Worm (Caenorhabditis elegans) whole organism, early embryonic: Measurements from ENCODE around the gene F26C11.1.

Experiments used
- B0310.2 ChIP-seq: sonication (generic microtip); optimal IDR thresholded peaks from 2 replicates; lab custom pipeline; 2016; ENCODE audit warnings: mild to moderate bottlenecking, missing genetic modification characterization, missing compliant biosample characterization
- F13C5.2 ChIP-seq: sonication (generic microtip); optimal IDR thresholded peaks from 2 replicates; lab custom pipeline; 2017; ENCODE audit warnings: mild to moderate bottlenecking, missing genetic modification characterization, inconsistent platforms, missing compliant biosample characterization
- aly-1 ChIP-seq: sonication (generic microtip); optimal IDR thresholded peaks from 2 replicates; lab custom pipeline; 2016; ENCODE audit warnings: missing genetic modification characterization, missing compliant biosample characterization
- ama-1 ChIP-seq: fragments of 150-350 bp; optimal IDR thresholded peaks from 2 replicates; lab custom pipeline; 2014
- ceh-13 ChIP-seq: fragments of 200-800 bp; sonication (Bioruptor generic); optimal IDR thresholded peaks from 2 replicates; lab custom pipeline; 2018; ENCODE audit warnings: mild to moderate bottlenecking, missing genetic modification characterization, missing compliant biosample characterization
- ceh-36 ChIP-seq: sonication (generic microtip); optimal IDR thresholded peaks from 2 replicates; lab custom pipeline; 2016; ENCODE audit warnings: missing genetic modification characterization, inconsistent platforms, missing compliant biosample characterization
- ets-7 ChIP-seq: sonication (generic microtip); optimal IDR thresholded peaks from 2 replicates; lab custom pipeline; 2016; ENCODE audit warnings: missing genotype, missing genetic modification characterization, missing compliant biosample characterization
- flt-1 ChIP-seq: fragments of 200-800 bp; sonication (Bioruptor generic); IDR thresholded peaks from 2 replicates; pipeline ENCODE4 v1.3.6; 2022; ENCODE audit warnings: missing genetic modification characterization, missing compliant biosample characterization
- hmbx-1 ChIP-seq: sonication (generic microtip); optimal IDR thresholded peaks from 2 replicates; lab custom pipeline; 2016; ENCODE audit warnings: mild to moderate bottlenecking, missing genetic modification characterization, missing compliant biosample characterization
- hmg-4 ChIP-seq: fragments of 200-800 bp; sonication (Bioruptor generic); optimal IDR thresholded peaks from 2 replicates; lab custom pipeline; 2018; ENCODE audit warnings: mild to moderate bottlenecking, missing genetic modification characterization, missing compliant biosample characterization
- hnd-1 ChIP-seq: sonication (generic microtip); optimal IDR thresholded peaks from 2 replicates; lab custom pipeline; 2016; ENCODE audit warnings: missing genetic modification characterization, missing compliant biosample characterization
- pes-1 ChIP-seq: fragments of 200-800 bp; sonication (Bioruptor generic); IDR thresholded peaks from 2 replicates; pipeline ENCODE4 v1.3.6; 2022; ENCODE audit warnings: missing genetic modification reagents, missing genetic modification characterization, missing compliant biosample characterization
- scrt-1 ChIP-seq: fragments of 200-800 bp; sonication (Bioruptor generic); IDR thresholded peaks from 2 replicates; pipeline ENCODE4 v1.3.6; 2022; ENCODE audit warnings: missing genetic modification characterization, missing compliant biosample characterization
- sea-1 ChIP-seq: fragments of 200-800 bp; sonication (Bioruptor generic); conservative IDR thresholded peaks from 2 replicates; pipeline ENCODE4 v1.3.6; 2022; ENCODE audit warnings: missing genetic modification characterization, missing compliant biosample characterization
- tbx-11 ChIP-seq: fragments of 200-800 bp; sonication (Bioruptor generic); IDR thresholded peaks from 2 replicates; pipeline ENCODE4 v1.3.6; 2022; ENCODE audit warnings: missing genetic modification characterization, missing compliant biosample characterization
- tbx-37 ChIP-seq: fragments of 200-800 bp; sonication (Bioruptor generic); conservative IDR thresholded peaks from 2 replicates; pipeline ENCODE4 v1.3.6; 2022; ENCODE audit warnings: missing genetic modification reagents, missing genetic modification characterization, missing compliant biosample characterization
- tra-4 ChIP-seq: sonication (generic microtip); optimal IDR thresholded peaks from 2 replicates; lab custom pipeline; 2017; ENCODE audit warnings: missing genetic modification characterization, missing compliant biosample characterization

F26C11.1 gene

DNA sequence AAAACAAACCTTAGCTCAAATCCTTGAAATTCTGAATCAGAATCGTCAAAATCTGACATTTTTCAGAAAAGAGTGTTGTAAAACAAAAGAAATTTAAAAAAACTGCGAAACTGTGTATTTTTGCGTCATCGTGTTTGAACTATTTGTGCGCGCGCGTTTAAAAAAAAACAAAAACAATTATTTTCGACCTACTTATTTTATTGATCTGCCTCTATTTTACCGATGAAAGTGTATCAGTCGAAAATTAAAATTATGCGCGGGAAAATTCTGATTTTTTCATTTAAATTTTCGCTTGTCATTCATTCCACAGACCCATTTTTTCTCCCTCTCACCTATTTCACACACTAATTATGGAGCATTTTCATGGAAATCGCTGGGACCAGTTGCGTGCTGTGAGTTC lies 44.3 kb downstream of the F26C11.1 start, which contains the start of the genes C05C10.7 and C05C10.5:
TSS of gene C05C10.7 (minus strand) at position 95 of the 400 bp plus-strand sequence.
TSS of gene C05C10.5 (plus strand) at position 164 of the 400 bp plus-strand sequence.
- no peak for TF ChIP-seq ceh-13 (GFP tag; lab: Kevin White, UChicago)
- TF ChIP-seq scrt-1 (GFP tag; lab: Robert Waterston, UW) = no peak
- no peak for TF ChIP-seq ceh-36 (tag; lab: Kevin White, UChicago)
- TF ChIP-seq hmg-4 (GFP tag; lab: Kevin White, UChicago) = no peak
- TF ChIP-seq F13C5.2 = no peak
- TF ChIP-seq flt-1 (GFP tag; lab: Robert Waterston, UW) = no peak
- TF ChIP-seq ets-7 (tag; lab: Kevin White, UChicago) = no peak

DNA sequence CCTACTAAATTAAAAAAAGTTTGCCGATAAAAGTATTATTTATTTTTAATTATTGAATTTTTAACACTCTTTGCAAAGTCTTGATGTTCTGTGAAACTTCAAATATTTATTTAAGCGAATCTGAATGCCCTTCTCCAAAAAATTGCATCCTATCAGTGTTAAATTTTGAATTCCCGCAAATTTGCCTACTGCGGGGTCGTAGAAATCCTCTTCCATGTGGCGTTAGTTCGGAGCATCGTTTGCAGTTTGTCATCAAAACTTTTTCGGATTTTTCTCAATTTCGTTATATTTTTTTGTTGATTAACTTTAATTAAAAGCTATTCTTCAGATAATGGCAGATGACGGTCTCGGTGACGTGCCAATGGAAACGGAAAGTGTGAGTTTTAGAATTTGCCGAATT lies 45.9 kb downstream of the F26C11.1 start, which contains the start of gene ufd-3:
TSS of gene ufd-3 (plus strand) at position 324 of the 400 bp plus-strand sequence.
- peak; percentile 87 for TF ChIP-seq tbx-37 (GFP tag; lab: Robert Waterston, UW)
- no peak for TF ChIP-seq tra-4 (tag; lab: Kevin White, UChicago)
- TF ChIP-seq B0310.2 = no peak
- TF ChIP-seq pes-1 = no peak; the same call in 1 of the 2 replicates
- TF ChIP-seq flt-1 (GFP tag; lab: Robert Waterston, UW) = peak; percentile 47; the same call in 1 of the 2 replicates
- TF ChIP-seq hmg-4 (GFP tag; lab: Kevin White, UChicago) = no peak
- no peak for TF ChIP-seq ceh-36 (tag; lab: Kevin White, UChicago)
- TF ChIP-seq F13C5.2 = peak; percentile 57
- TF ChIP-seq ceh-13 (GFP tag; lab: Kevin White, UChicago) = no peak
- no peak for TF ChIP-seq hmbx-1 (tag; lab: Kevin White, UChicago)
- no peak for TF ChIP-seq ama-1 (lab: Kevin White, UChicago)
- TF ChIP-seq sea-1 (GFP tag; lab: Robert Waterston, UW) = no peak
- no peak for TF ChIP-seq scrt-1 (GFP tag; lab: Robert Waterston, UW)
- TF ChIP-seq ets-7 (tag; lab: Kevin White, UChicago) = no peak
- no peak for TF ChIP-seq hnd-1
- no peak for TF ChIP-seq aly-1 (tag; lab: Kevin White, UChicago)
- no peak for TF ChIP-seq tbx-11

DNA sequence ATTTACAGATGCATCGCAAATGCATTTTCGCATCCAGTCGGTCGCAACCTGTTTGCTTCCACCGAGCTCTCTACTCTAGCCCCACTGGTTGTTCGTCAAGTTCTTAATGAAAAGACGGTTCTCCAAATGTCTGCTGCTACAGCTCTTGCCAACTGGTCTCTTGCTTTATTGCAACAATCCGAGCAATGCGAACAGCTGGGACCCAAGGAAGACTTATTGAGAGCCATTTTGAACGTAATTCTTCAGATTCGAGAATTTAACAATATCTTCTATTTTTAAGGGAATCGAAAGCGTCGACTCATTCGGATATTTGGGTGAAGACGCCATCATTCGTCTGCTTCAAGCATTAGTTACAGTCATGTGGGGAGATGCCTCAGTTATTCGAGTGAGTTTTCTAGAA lies 48.7 kb downstream of the F26C11.1 start:
- TF ChIP-seq B0310.2 = no peak

DNA sequence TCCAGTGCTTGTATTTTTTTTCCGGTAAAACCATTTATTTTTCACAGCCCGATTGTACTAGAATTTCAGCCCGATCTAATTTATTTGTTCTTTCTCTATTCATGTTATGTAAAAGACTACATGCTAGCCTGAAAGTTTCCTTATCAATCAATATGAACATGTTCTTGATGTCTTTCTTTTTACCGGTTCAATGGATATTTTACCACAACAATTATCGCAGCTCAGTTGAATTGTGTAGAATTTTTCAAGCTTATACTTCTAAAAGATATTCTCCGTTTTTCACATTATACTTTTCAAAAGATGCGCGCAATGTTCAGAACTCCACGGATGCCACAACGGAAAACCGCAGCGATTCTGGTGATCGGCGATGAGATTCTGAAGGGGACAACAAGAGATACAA lies 49.3 kb downstream of the F26C11.1 start, which contains the start of gene flad-1:
TSS of gene flad-1 (plus strand) at position 301 of the 400 bp plus-strand sequence.
- TF ChIP-seq tbx-37 (GFP tag; lab: Robert Waterston, UW) (no peak), ceh-13 (GFP tag; lab: Kevin White, UChicago) (no peak), sea-1 (GFP tag; lab: Robert Waterston, UW) (no peak), tbx-11 (no peak), pes-1 (no peak), scrt-1 (GFP tag; lab: Robert Waterston, UW) (no peak), ceh-36 (tag; lab: Kevin White, UChicago) (no peak)
